Worm (Caenorhabditis elegans) whole organism, L4/young adult: Measurements from ENCODE around the gene F11D11.21.

ENCODE experiments used
- dao-5 ChIP-seq: sonication (generic microtip); optimal IDR thresholded peaks from 2 replicates; lab custom pipeline; 2016; ENCODE audit warnings: missing genotype, missing genetic modification characterization, moderate library complexity, missing compliant biosample characterization
- him-1 ChIP-seq: sonication (generic microtip); optimal IDR thresholded peaks from 2 replicates; lab custom pipeline; 2016; ENCODE audit warnings: missing genotype, missing genetic modification reagents, missing genetic modification characterization, missing compliant biosample characterization

ce11 chrV:18706063-18706620, 44.2 kb downstream of the F11D11.21 start, which contains the start of gene Y17D7C.1:
- no peak for TF ChIP-seq dao-5 (tag; lab: Kevin White, UChicago)
- TF ChIP-seq him-1 (tag; lab: Kevin White, UChicago) = no peak
